Fruit fly (Drosophila melanogaster) whole organism, embryonic: ENCODE measurements around the gene CG2145.

Source experiments
- B-H2 ChIP-seq: fragments of 200-800 bp; sonication (Bioruptor generic); optimal IDR thresholded peaks from 2 replicates; lab custom pipeline; 2018; ENCODE audit warnings: missing biosample characterization, mild to moderate bottlenecking, missing genetic modification characterization
- C15 ChIP-seq: fragments of 200-800 bp; sonication (Bioruptor generic); IDR thresholded peaks from 3 replicates; pipeline ENCODE4 v1.3.6; 2022; ENCODE audit warnings: missing biosample characterization, missing genetic modification characterization
- CG10979 ChIP-seq: fragments of 200-800 bp; sonication (Bioruptor generic); optimal IDR thresholded peaks from 2 replicates; lab custom pipeline; 2018; ENCODE audit warnings: missing biosample characterization, mild to moderate bottlenecking, missing genetic modification characterization, moderate library complexity
- CG11247 ChIP-seq: fragments of 200-800 bp; sonication (Bioruptor generic); IDR thresholded peaks from 2 replicates; pipeline ENCODE4 v1.3.6; 2022; ENCODE audit warnings: missing biosample characterization, missing genetic modification characterization
- CG11560 ChIP-seq: fragments of 200-800 bp; sonication (Bioruptor generic); IDR thresholded peaks from 3 replicates; pipeline ENCODE4 v1.3.6; 2022; ENCODE audit warnings: missing biosample characterization, missing genetic modification characterization
- CG12155 ChIP-seq: fragments of 200-800 bp; sonication (Bioruptor generic); optimal IDR thresholded peaks from 3 replicates; lab custom pipeline; 2016; ENCODE audit warnings: missing biosample characterization, missing genetic modification characterization
- CG1233 ChIP-seq: fragments of 200-800 bp; sonication (Bioruptor generic); optimal IDR thresholded peaks from 4 replicates; lab custom pipeline; 2018; ENCODE audit warnings: missing biosample characterization, mild to moderate bottlenecking, missing genetic modification characterization
- CG13287 ChIP-seq: fragments of 200-800 bp; sonication (Bioruptor generic); IDR thresholded peaks from 2 replicates; pipeline ENCODE4 v1.3.6; 2022; ENCODE audit warnings: missing biosample characterization, missing genetic modification characterization; ENCODE audit not compliant: partially characterized antibody
- CG13424 ChIP-seq: fragments of 200-800 bp; sonication (Bioruptor generic); optimal IDR thresholded peaks from 2 replicates; lab custom pipeline; 2019; ENCODE audit warnings: missing biosample characterization, mild to moderate bottlenecking, missing genetic modification characterization, moderate library complexity
- CG13624 ChIP-seq: fragments of 200-800 bp; sonication (Bioruptor generic); optimal IDR thresholded peaks from 2 replicates; lab custom pipeline; 2016; ENCODE audit warnings: missing biosample characterization, missing genetic modification characterization
- CG15269 ChIP-seq: fragments of 200-800 bp; sonication (Bioruptor generic); optimal IDR thresholded peaks from 2 replicates; lab custom pipeline; 2018; ENCODE audit warnings: missing biosample characterization, mild to moderate bottlenecking, missing genetic modification characterization, moderate library complexity
- CG16779 ChIP-seq: fragments of 200-800 bp; sonication (Bioruptor generic); IDR thresholded peaks from 2 replicates; pipeline ENCODE4 v1.3.6; 2022; ENCODE audit warnings: missing biosample characterization, missing genetic modification characterization
- CG18764 ChIP-seq: fragments of 200-800 bp; sonication (Bioruptor generic); optimal IDR thresholded peaks from 3 replicates; lab custom pipeline; 2016; ENCODE audit warnings: missing biosample characterization, missing genetic modification characterization
- CG32772 ChIP-seq: fragments of 200-800 bp; sonication (Bioruptor generic); IDR thresholded peaks from 2 replicates; pipeline ENCODE4 v1.3.6; 2022; ENCODE audit warnings: missing biosample characterization, missing genetic modification characterization
- CG5180 ChIP-seq: fragments of 200-800 bp; sonication (Bioruptor generic); optimal IDR thresholded peaks from 3 replicates; lab custom pipeline; 2017; ENCODE audit warnings: missing biosample characterization, missing genetic modification characterization, mild to moderate bottlenecking, moderate library complexity, missing genetic modification reagents
- CG6854 ChIP-seq: fragments of 200-800 bp; sonication (Bioruptor generic); optimal IDR thresholded peaks from 3 replicates; lab custom pipeline; 2017; ENCODE audit warnings: missing biosample characterization, mild to moderate bottlenecking, missing genetic modification characterization
- CG8765 ChIP-seq: fragments of 200-800 bp; sonication (Bioruptor generic); IDR thresholded peaks from 2 replicates; pipeline ENCODE4 v1.3.6; 2022; ENCODE audit warnings: missing biosample characterization, missing genetic modification characterization
- CHES-1-like ChIP-seq: fragments of 200-800 bp; sonication (Bioruptor generic); optimal IDR thresholded peaks from 2 replicates; lab custom pipeline; 2016; ENCODE audit warnings: missing biosample characterization, missing genetic modification characterization
- D19A ChIP-seq: fragments of 200-800 bp; optimal IDR thresholded peaks from 3 replicates; lab custom pipeline; 2019; ENCODE audit warnings: missing biosample characterization, mild to moderate bottlenecking, missing genetic modification characterization, moderate library complexity
- Dad ChIP-seq: fragments of 200-800 bp; sonication (Bioruptor generic); optimal IDR thresholded peaks from 3 replicates; lab custom pipeline; 2016; ENCODE audit warnings: missing biosample characterization, missing genetic modification characterization
- Dref ChIP-seq: fragments of 200-800 bp; sonication (Bioruptor generic); IDR thresholded peaks from 2 replicates; pipeline ENCODE4 v1.3.6; 2022; ENCODE audit warnings: missing biosample characterization, missing genetic modification characterization
- Hey ChIP-seq: fragments of 200-800 bp; sonication (Bioruptor generic); optimal IDR thresholded peaks from 3 replicates; lab custom pipeline; 2018; ENCODE audit warnings: missing biosample characterization, mild to moderate bottlenecking, missing genetic modification characterization
- NfI ChIP-seq: fragments of 200-800 bp; sonication (Bioruptor generic); optimal IDR thresholded peaks from 3 replicates; lab custom pipeline; 2018; ENCODE audit warnings: missing biosample characterization, mild to moderate bottlenecking, missing genetic modification characterization, moderate library complexity
- PHDP ChIP-seq: fragments of 200-800 bp; sonication (Bioruptor generic); optimal IDR thresholded peaks from 3 replicates; lab custom pipeline; 2018; ENCODE audit warnings: missing biosample characterization, mild to moderate bottlenecking, missing genetic modification characterization, moderate library complexity
- Taf1 ChIP-seq: fragments of 200-800 bp; sonication (Bioruptor generic); IDR thresholded peaks from 2 replicates; pipeline ENCODE4 v1.3.6; 2022; ENCODE audit warnings: missing biosample characterization, missing genetic modification characterization
- Usf ChIP-seq: fragments of 200-800 bp; sonication (Bioruptor generic); optimal IDR thresholded peaks from 2 replicates; lab custom pipeline; 2017; ENCODE audit warnings: missing genotype, missing biosample characterization, missing genetic modification characterization
- abd-A ChIP-seq: fragments of 200-800 bp; sonication (Bioruptor generic); optimal IDR thresholded peaks from 3 replicates; lab custom pipeline; 2019; ENCODE audit warnings: missing biosample characterization, mild to moderate bottlenecking, missing genetic modification characterization, moderate library complexity
- ap ChIP-seq: fragments of 200-800 bp; sonication (Bioruptor generic); IDR thresholded peaks from 2 replicates; pipeline ENCODE4 v1.3.6; 2022; ENCODE audit warnings: missing biosample characterization, missing genetic modification characterization
- cg ChIP-seq: fragments of 200-800 bp; sonication (Bioruptor generic); optimal IDR thresholded peaks from 3 replicates; lab custom pipeline; 2019; ENCODE audit warnings: missing biosample characterization, mild to moderate bottlenecking, missing genetic modification characterization, moderate library complexity
- chinmo ChIP-seq: fragments of 200-800 bp; sonication (Bioruptor generic); IDR thresholded peaks from 4 replicates; pipeline ENCODE4 v1.3.6; 2022; ENCODE audit warnings: missing biosample characterization, missing genetic modification characterization; ENCODE audit not compliant: partially characterized antibody
- chm ChIP-seq: fragments of 200-800 bp; sonication (Bioruptor generic); IDR thresholded peaks from 2 replicates; pipeline ENCODE4 v1.3.6; 2022; ENCODE audit warnings: missing biosample characterization, missing genetic modification characterization
- dati ChIP-seq: fragments of 200-800 bp; sonication (Bioruptor generic); IDR thresholded peaks from 2 replicates; pipeline ENCODE4 v1.3.6; 2022; ENCODE audit warnings: missing biosample characterization, missing genetic modification characterization
- gce ChIP-seq: fragments of 200-800 bp; sonication (Bioruptor generic); IDR thresholded peaks from 3 replicates; pipeline ENCODE4 v1.3.6; 2022; ENCODE audit warnings: missing biosample characterization, missing genetic modification characterization
- gem ChIP-seq: fragments of 200-800 bp; sonication (Bioruptor generic); optimal IDR thresholded peaks from 2 replicates; lab custom pipeline; 2019; ENCODE audit warnings: missing biosample characterization, mild to moderate bottlenecking, missing genetic modification characterization, moderate library complexity
- hbn ChIP-seq: fragments of 200-800 bp; sonication (Bioruptor generic); IDR thresholded peaks from 2 replicates; pipeline ENCODE4 v1.3.6; 2022; ENCODE audit warnings: missing biosample characterization, missing genetic modification characterization; ENCODE audit not compliant: partially characterized antibody
- lola ChIP-seq, 3 experiments: fragments of >200 bp in 2 of 3; fragments of 200-800 bp in 1 of 3; sonication (Bioruptor generic) in 1 of 3; optimal IDR thresholded peaks; 2 replicates each; lab custom pipeline; 2017 to 2019; ENCODE audit warnings: missing biosample characterization in 3 of 3, missing genetic modification characterization in 3 of 3, mild to moderate bottlenecking in 1 of 3, moderate library complexity in 1 of 3
- luna ChIP-seq: fragments of 200-800 bp; sonication (Bioruptor generic); optimal IDR thresholded peaks from 2 replicates; lab custom pipeline; 2016; ENCODE audit warnings: missing biosample characterization, missing genetic modification characterization
- maf-S ChIP-seq: fragments of 200-800 bp; sonication (Bioruptor generic); optimal IDR thresholded peaks from 2 replicates; lab custom pipeline; 2016; ENCODE audit warnings: missing biosample characterization, missing genetic modification characterization
- mam ChIP-seq: fragments of 200-800 bp; sonication (Bioruptor generic); optimal IDR thresholded peaks from 3 replicates; lab custom pipeline; 2016; ENCODE audit warnings: missing biosample characterization, missing genetic modification characterization
- mld ChIP-seq: fragments of 200-800 bp; sonication (Bioruptor generic); IDR thresholded peaks from 3 replicates; pipeline ENCODE4 v1.3.6; 2022; ENCODE audit warnings: missing biosample characterization, missing genetic modification characterization; ENCODE audit not compliant: partially characterized antibody
- nerfin-1 ChIP-seq: fragments of 200-800 bp; sonication (Bioruptor generic); optimal IDR thresholded peaks from 3 replicates; lab custom pipeline; 2019; ENCODE audit warnings: missing biosample characterization, mild to moderate bottlenecking, missing genetic modification characterization, moderate library complexity
- pum ChIP-seq: fragments of 200-800 bp; sonication (Bioruptor generic); optimal IDR thresholded peaks from 2 replicates; lab custom pipeline; 2016; ENCODE audit warnings: missing biosample characterization, missing genetic modification characterization
- pzg ChIP-seq: fragments of 200-800 bp; sonication (Bioruptor generic); optimal IDR thresholded peaks from 3 replicates; lab custom pipeline; 2018; ENCODE audit warnings: missing biosample characterization, mild to moderate bottlenecking, missing genetic modification characterization, moderate library complexity
- sd ChIP-seq: fragments of 200-800 bp; sonication (Bioruptor generic); optimal IDR thresholded peaks from 3 replicates; lab custom pipeline; 2018; ENCODE audit warnings: missing biosample characterization, mild to moderate bottlenecking, missing genetic modification characterization, moderate library complexity
- tio ChIP-seq: fragments of 200-800 bp; sonication (Bioruptor generic); optimal IDR thresholded peaks from 2 replicates; lab custom pipeline; 2017; ENCODE audit warnings: missing biosample characterization, missing genetic modification characterization, inconsistent platforms
- tna ChIP-seq: fragments of 200-800 bp; sonication (Bioruptor generic); IDR thresholded peaks from 2 replicates; pipeline ENCODE4 v1.3.6; 2022; ENCODE audit warnings: missing biosample characterization, missing genetic modification characterization; ENCODE audit not compliant: partially characterized antibody
- twi ChIP-seq: fragments of 200-800 bp; optimal IDR thresholded peaks from 2 replicates; lab custom pipeline; 2019; ENCODE audit warnings: missing biosample characterization, mild to moderate bottlenecking, missing genetic modification characterization, moderate library complexity
- vvl ChIP-seq: fragments of 200-800 bp; sonication (Bioruptor generic); IDR thresholded peaks from 2 replicates; pipeline ENCODE4 v1.3.6; 2022; ENCODE audit warnings: missing biosample characterization, missing genetic modification characterization
- wdn ChIP-seq: fragments of 200-800 bp; sonication (Bioruptor generic); IDR thresholded peaks from 2 replicates; pipeline ENCODE4 v1.3.6; 2022; ENCODE audit warnings: missing biosample characterization, missing genetic modification characterization

Gene CG2145

dm6 chrX:10935587-10935986, 8.4 kb downstream of the CG2145 start:
- peak; percentile 22 for TF ChIP-seq cg
- 0 out of 2 replicates have a peak, but pooled peaks have one; percentile 30 for TF ChIP-seq vvl (GFP tag; lab: Robert Waterston, UW)
- TF ChIP-seq abd-A, result peak; percentile 35
- no peak for TF ChIP-seq NfI (GFP tag; lab: Kevin White, UChicago)
- peak; percentile 98 for TF ChIP-seq sd (tag; lab: Kevin White, UChicago)
- peak; percentile 64; the same call in 1 of the 4 replicates for TF ChIP-seq chinmo

dm6 chrX:10936599-10936998, 9.4 kb downstream of the CG2145 start:
- TF ChIP-seq gem (tag; lab: Kevin White, UChicago) (peak; percentile 91), CG11247 (GFP tag; lab: Robert Waterston, UW) (peak; percentile 78), hbn (GFP tag; lab: Robert Waterston, UW) (no peak), PHDP (tag; lab: Kevin White, UChicago) (peak; percentile 84), Dref (no peak), maf-S (GFP tag; lab: Kevin White, UChicago) (peak; percentile 71), CG5180 (peak; percentile 77), CG1233 (GFP tag; lab: Kevin White, UChicago) (peak; percentile 78), D19A (peak; percentile 75), CG16779 (GFP tag; lab: Robert Waterston, UW) (peak; percentile 50; the same call in 1 of the 2 replicates), B-H2 (GFP tag; lab: Kevin White, UChicago) (no peak), CG13287 (GFP tag; lab: Robert Waterston, UW) (no peak), twi (peak; percentile 49), chm (GFP tag; lab: Robert Waterston, UW) (peak; percentile 63; the same call in 1 of the 2 replicates), pum (GFP tag; lab: Kevin White, UChicago) (peak; percentile 78), tna (no peak), CG18764 (GFP tag; lab: Kevin White, UChicago) (peak; percentile 64), mld (GFP tag; lab: Robert Waterston, UW) (no peak), Hey (tag; lab: Kevin White, UChicago) (peak; percentile 46), CG10979 (tag; lab: Kevin White, UChicago) (peak; percentile 82), dati (peak; percentile 65), CG12155 (GFP tag; lab: Kevin White, UChicago) (peak; percentile 48), tio (GFP tag; lab: Kevin White, UChicago) (peak; percentile 48), Taf1 (GFP tag; lab: Robert Waterston, UW) (peak; percentile 68; the same call in 1 of the 2 replicates), pzg (GFP tag; lab: Kevin White, UChicago) (no peak), ap (GFP tag; lab: Robert Waterston, UW) (peak; percentile 74), CHES-1-like (GFP tag; lab: Kevin White, UChicago) (peak; percentile 73), CG8765 (GFP tag; lab: Robert Waterston, UW) (no peak), CG32772 (GFP tag; lab: Robert Waterston, UW) (peak; percentile 84), luna (GFP tag; lab: Kevin White, UChicago) (no peak), gce (GFP tag; lab: Robert Waterston, UW) (peak; percentile 84; the same call in 2 of the 3 replicates), nerfin-1 (tag; lab: Kevin White, UChicago) (peak; percentile 82), C15 (0 out of 3 replicates have a peak, but pooled peaks have one; percentile 41), CG15269 (peak; percentile 94), wdn (GFP tag; lab: Robert Waterston, UW) (peak; percentile 50), CG13424 (tag; lab: Kevin White, UChicago) (peak; percentile 94), CG11560 (tag; lab: Robert Waterston, UW) (peak; percentile 62; the same call in 1 of the 3 replicates), lola (GFP tag; optimal IDR thresholded peaks at IDR 0.05; lab: Kevin White, UChicago) (peak in 1 of 3 experiments; percentile 67), Usf (GFP tag; lab: Kevin White, UChicago) (peak; percentile 20), mam (GFP tag; lab: Kevin White, UChicago) (peak; percentile 75), CG6854 (GFP tag; lab: Kevin White, UChicago) (peak; percentile 81), Dad (GFP tag; lab: Kevin White, UChicago) (peak; percentile 52), CG13624 (peak; percentile 80)
